Worm (Caenorhabditis elegans) whole organism, young adult: Measurements from ENCODE around the gene F36G9.13.

Experiments
- B0261.1 ChIP-seq: sonication (generic microtip); optimal IDR thresholded peaks from 2 replicates; lab custom pipeline; 2016; ENCODE audit warnings: mild to moderate bottlenecking, missing genetic modification characterization, moderate library complexity, missing compliant biosample characterization
- F33H1.4 ChIP-seq: fragments of 200-800 bp; sonication (Bioruptor generic); IDR thresholded peaks from 2 replicates; pipeline ENCODE4 v1.3.6; 2022; ENCODE audit warnings: missing genetic modification reagents, missing genetic modification characterization, missing compliant biosample characterization
- F49E8.2 ChIP-seq: sonication (generic microtip); optimal IDR thresholded peaks from 3 replicates; lab custom pipeline; 2017; ENCODE audit warnings: missing genetic modification characterization, mild to moderate bottlenecking, missing compliant biosample characterization, antibody characterized with exemption, moderate library complexity; ENCODE audit not compliant: insufficient read depth
- F57C9.4 ChIP-seq: sonication (generic microtip); optimal IDR thresholded peaks from 2 replicates; lab custom pipeline; 2017; ENCODE audit warnings: mild to moderate bottlenecking, missing genetic modification characterization, missing compliant biosample characterization
- K11D2.4 ChIP-seq: fragments of 200-800 bp; sonication (Bioruptor generic); IDR thresholded peaks from 2 replicates; pipeline ENCODE4 v1.3.6; 2022; ENCODE audit warnings: missing genetic modification reagents, missing genetic modification characterization, missing compliant biosample characterization
- Y56A3A.18 ChIP-seq: fragments of 200-800 bp; sonication (Bioruptor generic); IDR thresholded peaks from 2 replicates; pipeline ENCODE4 v1.3.6; 2022; ENCODE audit warnings: missing genetic modification reagents, missing genetic modification characterization, missing compliant biosample characterization
- Y67H2A.10 ChIP-seq: fragments of 200-800 bp; sonication (Bioruptor generic); conservative IDR thresholded peaks from 2 replicates; pipeline ENCODE4 v1.3.6; 2022; ENCODE audit warnings: missing genetic modification reagents, missing genetic modification characterization, missing compliant biosample characterization
- ama-1 ChIP-seq, 3 experiments: fragments of 150-350 bp in 1 of 3; sonication (generic microtip) in 2 of 3; optimal IDR thresholded peaks; 2 replicates each; lab custom pipeline; 2014 to 2018; ENCODE audit warnings: missing biosample characterization in 2 of 3, missing genetic modification characterization in 2 of 3, missing genetic modification reagents in 2 of 3
- atf-7 ChIP-seq: sonication (generic microtip); optimal IDR thresholded peaks from 2 replicates; lab custom pipeline; 2017; ENCODE audit warnings: mild to moderate bottlenecking, missing genetic modification characterization, missing compliant biosample characterization
- attf-3 ChIP-seq: fragments of 200-800 bp; sonication (Bioruptor generic); conservative IDR thresholded peaks from 2 replicates; pipeline ENCODE4 v1.3.6; 2022; ENCODE audit warnings: missing genetic modification reagents, missing genetic modification characterization, missing compliant biosample characterization
- bed-1 ChIP-seq: fragments of 200-800 bp; sonication (Bioruptor generic); IDR thresholded peaks from 2 replicates; pipeline ENCODE4 v1.3.6; 2022; ENCODE audit warnings: missing genetic modification reagents, missing genetic modification characterization, missing compliant biosample characterization
- ccch-3 ChIP-seq: fragments of 200-800 bp; sonication (Bioruptor generic); optimal IDR thresholded peaks from 2 replicates; lab custom pipeline; 2018; ENCODE audit warnings: mild to moderate bottlenecking, missing genetic modification characterization, missing compliant biosample characterization
- cebp-1 ChIP-seq, 2 experiments: fragments of 200-800 bp in 1 of 2; sonication (Bioruptor generic) in 1 of 2; sonication (generic microtip) in 1 of 2; IDR thresholded peaks in 1 of 2; optimal IDR thresholded peaks in 1 of 2; 2 replicates each; pipeline versions ENCODE4 v1.3.6 to Lab custom; 2017 to 2022; ENCODE audit warnings: missing compliant biosample characterization in 2 of 2, missing genetic modification characterization in 2 of 2, mild to moderate bottlenecking in 1 of 2, missing genetic modification reagents in 1 of 2, moderate library complexity in 1 of 2
- cebp-2 ChIP-seq: fragments of 200-800 bp; sonication (Bioruptor generic); IDR thresholded peaks from 2 replicates; pipeline ENCODE4 v1.3.6; 2022; ENCODE audit warnings: missing genetic modification characterization, missing compliant biosample characterization
- ceh-100 ChIP-seq: fragments of 200-800 bp; sonication (Bioruptor generic); IDR thresholded peaks from 2 replicates; pipeline ENCODE4 v1.3.6; 2022; ENCODE audit warnings: missing genetic modification reagents, missing genetic modification characterization, missing compliant biosample characterization
- egl-44 ChIP-seq: fragments of 200-800 bp; sonication (Bioruptor generic); IDR thresholded peaks from 2 replicates; pipeline ENCODE4 v1.3.6; 2022; ENCODE audit warnings: missing genetic modification reagents, missing genetic modification characterization, missing compliant biosample characterization
- egrh-3 ChIP-seq: fragments of 200-800 bp; sonication (Bioruptor generic); IDR thresholded peaks from 2 replicates; pipeline ENCODE4 v1.3.6; 2022; ENCODE audit warnings: missing genetic modification reagents, missing genetic modification characterization, missing compliant biosample characterization
- gei-17 ChIP-seq: fragments of 200-800 bp; sonication (Bioruptor generic); optimal IDR thresholded peaks from 2 replicates; lab custom pipeline; 2018; ENCODE audit warnings: mild to moderate bottlenecking, missing genetic modification characterization, missing compliant biosample characterization
- him-1 ChIP-seq: sonication (generic microtip); optimal IDR thresholded peaks from 2 replicates; lab custom pipeline; 2016; ENCODE audit warnings: missing genotype, missing genetic modification reagents, missing genetic modification characterization, missing compliant biosample characterization
- hlh-26 ChIP-seq: fragments of 200-800 bp; sonication (Bioruptor generic); conservative IDR thresholded peaks from 2 replicates; pipeline ENCODE4 v1.3.6; 2022; ENCODE audit warnings: missing genetic modification reagents, missing genetic modification characterization, missing compliant biosample characterization
- hsf-1 ChIP-seq: fragments of 200-800 bp; sonication (Bioruptor generic); IDR thresholded peaks from 2 replicates; pipeline ENCODE4 v1.3.6; 2022; ENCODE audit warnings: missing genetic modification reagents, missing genetic modification characterization, missing compliant biosample characterization
- mcd-1 ChIP-seq: fragments of 200-800 bp; sonication (Bioruptor generic); IDR thresholded peaks from 2 replicates; pipeline ENCODE4 v1.3.6; 2022; ENCODE audit warnings: missing genetic modification reagents, missing genetic modification characterization, missing compliant biosample characterization
- mes-4 ChIP-seq: sonication (generic microtip); optimal IDR thresholded peaks from 2 replicates; lab custom pipeline; 2016; ENCODE audit warnings: missing genotype, missing genetic modification characterization, missing compliant biosample characterization
- mxl-1 ChIP-seq: sonication (generic microtip); optimal IDR thresholded peaks from 2 replicates; lab custom pipeline; 2016; ENCODE audit warnings: missing genetic modification characterization, missing compliant biosample characterization
- nfya-1 ChIP-seq: sonication (generic microtip); optimal IDR thresholded peaks from 2 replicates; lab custom pipeline; 2017; ENCODE audit warnings: antibody characterized with exemption, missing compliant biosample characterization, missing genetic modification characterization, borderline replicate concordance; ENCODE audit not compliant: insufficient read depth
- nhr-120 ChIP-seq: fragments of 200-800 bp; sonication (Bioruptor generic); IDR thresholded peaks from 2 replicates; pipeline ENCODE4 v1.3.6; 2022; ENCODE audit warnings: missing genetic modification characterization, missing compliant biosample characterization
- nhr-179 ChIP-seq: sonication (generic microtip); optimal IDR thresholded peaks from 2 replicates; lab custom pipeline; 2016; ENCODE audit warnings: mild to moderate bottlenecking, missing genetic modification characterization, missing compliant biosample characterization
- nhr-80 ChIP-seq: sonication (generic microtip); optimal IDR thresholded peaks from 2 replicates; lab custom pipeline; 2016; ENCODE audit warnings: missing genetic modification characterization, missing compliant biosample characterization
- pbrm-1 ChIP-seq: fragments of 200-800 bp; sonication (Bioruptor generic); IDR thresholded peaks from 2 replicates; pipeline ENCODE4 v1.3.6; 2022; ENCODE audit warnings: missing genetic modification reagents, missing genetic modification characterization, missing compliant biosample characterization
- pha-4 ChIP-seq: fragments of 150-350 bp; sonication (generic microtip); optimal IDR thresholded peaks from 2 replicates; lab custom pipeline; 2014; ENCODE audit warnings: missing biosample characterization, missing genetic modification reagents, missing genetic modification characterization
- rcor-1 ChIP-seq: fragments of 200-800 bp; sonication (Bioruptor generic); IDR thresholded peaks from 2 replicates; pipeline ENCODE4 v1.3.6; 2022; ENCODE audit warnings: missing genetic modification reagents, missing genetic modification characterization, missing compliant biosample characterization
- rec-8 ChIP-seq, 2 experiments: sonication (generic microtip); optimal IDR thresholded peaks; 2 replicates each; lab custom pipeline; 2016; ENCODE audit warnings: mild to moderate bottlenecking in 2 of 2, missing genetic modification characterization in 2 of 2, missing genetic modification reagents in 2 of 2, missing genotype in 2 of 2, missing biosample characterization in 1 of 2, missing compliant biosample characterization in 1 of 2, moderate library complexity in 1 of 2
- snpc-1.3 ChIP-seq: sonication (generic microtip); optimal IDR thresholded peaks from 2 replicates; lab custom pipeline; 2017; ENCODE audit warnings: missing genetic modification characterization, mild to moderate bottlenecking, missing compliant biosample characterization, antibody characterized with exemption, moderate library complexity, missing genotype, missing genetic modification reagents; ENCODE audit not compliant: insufficient read depth
- snpc-4 ChIP-seq, 5 experiments: fragments of 150-350 bp in 1 of 5; sonication (generic microtip) in 4 of 5; optimal IDR thresholded peaks; 2 replicates each; lab custom pipeline; 2014 to 2018; ENCODE audit warnings: missing genetic modification characterization in 5 of 5, missing biosample characterization in 3 of 5, antibody characterized with exemption in 2 of 5, mild to moderate bottlenecking in 2 of 5, missing compliant biosample characterization in 2 of 5, missing genotype in 2 of 5, moderate library complexity in 2 of 5, missing genetic modification reagents in 1 of 5
- unc-62 ChIP-seq: fragments of 150-350 bp; optimal IDR thresholded peaks from 2 replicates; lab custom pipeline; 2014; ENCODE audit warnings: missing biosample characterization, missing genetic modification reagents, missing genetic modification characterization
- xnd-1 ChIP-seq: sonication (generic microtip); optimal IDR thresholded peaks from 2 replicates; lab custom pipeline; 2016; ENCODE audit warnings: missing genotype, missing genetic modification reagents, missing genetic modification characterization, missing compliant biosample characterization
- zim-3 ChIP-seq: sonication (generic microtip); optimal IDR thresholded peaks from 2 replicates; lab custom pipeline; 2017; ENCODE audit warnings: mild to moderate bottlenecking, missing genetic modification characterization, moderate library complexity, missing compliant biosample characterization
- ztf-25 ChIP-seq: fragments of 200-800 bp; sonication (Bioruptor generic); IDR thresholded peaks from 2 replicates; pipeline ENCODE4 v1.3.6; 2022; ENCODE audit warnings: missing genetic modification reagents, missing genetic modification characterization, missing compliant biosample characterization
- ztf-6 ChIP-seq: fragments of 200-800 bp; sonication (Bioruptor generic); IDR thresholded peaks from 2 replicates; pipeline ENCODE4 v1.3.6; 2022; ENCODE audit warnings: missing genetic modification reagents, missing genetic modification characterization, missing compliant biosample characterization

Gene F36G9.13

DNA sequence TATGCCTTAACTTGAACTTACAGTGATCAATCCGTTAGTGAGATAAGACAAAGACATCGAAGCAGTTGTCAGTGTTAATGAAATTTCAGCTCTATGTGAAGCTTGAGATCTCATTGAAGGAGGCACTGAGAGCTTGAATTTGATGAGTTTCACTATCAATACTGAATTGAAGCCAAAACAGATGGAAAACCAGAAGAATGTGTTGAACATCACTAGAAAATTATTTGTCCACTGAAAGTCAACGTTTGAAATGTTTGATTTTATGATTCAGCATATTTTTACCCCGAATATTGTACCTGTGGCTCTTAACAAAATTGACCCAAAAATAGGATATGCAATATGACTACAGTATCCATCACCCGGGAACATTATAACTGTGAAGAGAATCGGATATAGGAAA is 12.3 kb upstream of the F36G9.13 start:
- TF ChIP-seq attf-3 (no peak), cebp-1 (GFP tag; IDR thresholded peaks at IDR 0.05; lab: Robert Waterston, UW) (no peak), cebp-1 (tag; optimal IDR thresholded peaks at IDR 0.05; lab: Kevin White, UChicago) (no peak), ceh-100 (GFP tag; lab: Robert Waterston, UW) (no peak)

DNA sequence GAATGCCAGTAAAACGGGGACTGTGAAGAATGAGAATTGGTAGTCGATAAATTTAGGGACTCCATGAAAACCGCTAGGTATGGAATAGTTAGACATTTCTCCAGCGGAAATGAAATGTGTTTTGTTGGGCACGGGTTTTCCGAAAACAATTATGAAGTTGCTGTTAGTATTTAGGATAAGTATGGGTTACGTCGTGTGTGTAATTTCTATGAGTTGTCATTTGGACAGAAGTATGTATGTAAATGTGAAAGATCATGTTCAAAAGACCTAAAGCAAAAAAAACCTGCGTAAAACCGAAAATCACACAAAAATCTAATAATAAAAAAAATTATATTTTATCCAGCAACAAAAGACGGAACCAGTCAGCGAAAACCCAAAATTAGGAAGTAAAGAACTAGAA is 10.6 kb upstream of the F36G9.13 start, which contains the start of gene sru-23:
Gene sru-23 (minus strand): TSS at position 101 of the 400 bp plus-strand sequence.
- TF ChIP-seq Y56A3A.18 (GFP tag; lab: Robert Waterston, UW) (no peak), mes-4 (tag; lab: Kevin White, UChicago) (no peak), gei-17 (no peak), pha-4 (tag; lab: Kevin White, UChicago) (no peak), F57C9.4 (no peak), K11D2.4 (GFP tag; lab: Robert Waterston, UW) (no peak), mxl-1 (tag; lab: Kevin White, UChicago) (no peak), snpc-1.3 (tag; lab: Kevin White, UChicago) (no peak), hsf-1 (GFP tag; lab: Robert Waterston, UW) (no peak)
- TF ChIP-seq, all 124 proteins: peak for 0

DNA sequence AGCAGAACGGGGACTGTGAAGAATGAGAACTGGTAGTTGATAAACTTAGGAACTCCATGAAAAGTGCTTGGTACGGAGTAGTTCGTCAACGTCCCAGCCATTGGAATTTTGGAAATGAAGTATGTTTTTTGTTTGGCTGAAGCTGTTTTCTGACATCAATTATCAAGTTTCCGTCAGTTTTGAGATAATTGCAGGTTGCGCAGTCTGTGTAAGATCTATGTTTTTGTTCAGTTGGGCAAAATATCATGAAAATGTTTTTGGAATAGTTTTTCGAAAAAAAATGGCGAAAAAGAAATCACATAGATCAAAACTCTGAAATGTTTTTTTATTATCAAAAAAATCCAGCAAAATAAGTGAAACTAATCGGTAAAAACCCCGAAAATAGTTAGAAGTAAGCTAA is 8.3 kb upstream of the F36G9.13 start, which contains the start of gene sru-22:
Gene sru-22 (minus strand): TSS at position 101 of the 400 bp plus-strand sequence.
- no peak for TF ChIP-seq ztf-6 (GFP tag; lab: Robert Waterston, UW)
- no peak for TF ChIP-seq egrh-3
- TF ChIP-seq F57C9.4, result no peak
- TF ChIP-seq mes-4 (tag; lab: Kevin White, UChicago), result no peak
- no peak for TF ChIP-seq bed-1 (GFP tag; lab: Robert Waterston, UW)
- no peak for TF ChIP-seq pbrm-1 (GFP tag; lab: Robert Waterston, UW)
- TF ChIP-seq B0261.1, result no peak
- TF ChIP-seq F49E8.2 (tag; lab: Kevin White, UChicago), result no peak
- TF ChIP-seq, all 124 proteins: peak for 0

DNA sequence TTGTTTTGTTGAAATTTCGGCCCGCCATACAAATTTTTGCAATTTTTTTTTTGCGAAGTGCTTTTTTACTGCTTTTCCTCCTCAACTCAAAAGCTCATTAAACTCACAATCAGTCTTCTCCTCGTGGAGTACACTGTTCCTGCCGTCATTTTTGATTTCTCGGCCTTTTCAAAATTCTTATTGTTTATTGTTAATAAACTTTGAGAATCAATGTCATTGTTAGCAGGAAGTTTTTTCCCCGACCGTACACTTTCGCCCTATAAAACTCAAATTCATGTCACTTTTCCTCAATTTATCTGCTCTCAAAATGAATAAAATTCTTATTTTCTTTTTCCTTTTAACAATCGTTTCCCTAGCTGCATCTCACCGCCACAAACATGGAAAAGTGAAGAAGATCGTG is 7.2 kb upstream of the F36G9.13 start, which contains the start of gene clec-232:
Gene clec-232 (plus strand): TSS at position 301 of the 400 bp plus-strand sequence.
- TF ChIP-seq ztf-25 (no peak), egl-44 (GFP tag; lab: Robert Waterston, UW) (no peak), Y67H2A.10 (GFP tag; lab: Robert Waterston, UW) (no peak), rec-8 (tag; optimal IDR thresholded peaks at IDR 0.05; lab: Kevin White, UChicago) (no peak), ccch-3 (GFP tag; lab: Kevin White, UChicago) (no peak), pbrm-1 (GFP tag; lab: Robert Waterston, UW) (no peak), him-1 (no peak), zim-3 (no peak)

DNA sequence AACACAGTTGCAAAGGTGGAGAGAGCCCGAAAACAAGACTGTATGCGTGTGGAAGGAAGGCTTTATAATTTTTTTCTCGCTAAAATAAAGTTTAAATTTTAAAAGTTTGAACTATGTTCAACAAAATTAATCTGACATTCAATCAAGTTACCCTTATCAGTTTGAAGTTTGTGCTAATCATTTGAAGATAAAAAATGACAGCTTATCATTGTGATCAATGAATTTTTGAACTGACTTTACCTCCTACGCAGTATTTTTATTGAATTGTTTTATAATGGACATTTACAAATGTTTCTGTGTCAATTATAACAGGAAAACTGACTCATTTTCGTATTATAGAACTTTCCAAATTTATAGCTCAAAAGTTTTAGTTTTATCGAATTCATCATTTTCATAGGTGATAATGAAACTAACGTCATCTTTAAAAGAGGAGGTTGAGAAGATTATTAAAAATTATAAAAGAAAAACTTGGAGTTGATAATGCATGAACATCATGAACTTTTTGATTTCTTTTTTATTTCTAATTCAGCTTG is 4.8 kb upstream of the F36G9.13 start, which contains the start of gene oac-20:
Gene oac-20 (plus strand): TSS at position 483 of the 533 bp plus-strand sequence.
- TF ChIP-seq attf-3 (no peak), F33H1.4 (no peak), xnd-1 (tag; lab: Kevin White, UChicago) (no peak), unc-62 (GFP tag; lab: Kevin White, UChicago) (peak; percentile 95), cebp-2 (no peak), ama-1 (optimal IDR thresholded peaks at IDR 0.05; lab: Kevin White, UChicago) (no peak), ama-1 (GFP tag; optimal IDR thresholded peaks at IDR 0.05; lab: Kevin White, UChicago) (no peak), snpc-1.3 (tag; lab: Kevin White, UChicago) (no peak), nhr-179 (tag; lab: Kevin White, UChicago) (no peak), rcor-1 (no peak), F57C9.4 (no peak), mcd-1 (GFP tag; lab: Robert Waterston, UW) (no peak), pha-4 (tag; lab: Kevin White, UChicago) (no peak), nhr-120 (GFP tag; lab: Robert Waterston, UW) (no peak), snpc-4 (GFP tag; optimal IDR thresholded peaks at IDR 0.05; lab: Kevin White, UChicago) (no peak), snpc-4 (tag; optimal IDR thresholded peaks at IDR 0.05; lab: Kevin White, UChicago) (no peak), atf-7 (tag; lab: Kevin White, UChicago) (peak; percentile 24), nfya-1 (no peak), hlh-26 (GFP tag; lab: Robert Waterston, UW) (no peak), nhr-80 (tag; lab: Kevin White, UChicago) (peak; percentile 78), Y56A3A.18 (GFP tag; lab: Robert Waterston, UW) (no peak)
